Worm (Caenorhabditis elegans) whole organism, L4 larva: ENCODE results near the gene T05A7.1.

ENCODE experiments used
- F26F4.8 ChIP-seq: fragments of 200-800 bp; sonication (Bioruptor generic); conservative IDR thresholded peaks from 2 replicates; pipeline ENCODE4 v1.3.6; 2022; ENCODE audit warnings: missing genetic modification characterization, missing compliant biosample characterization
- F49E8.2 ChIP-seq: sonication (generic microtip); optimal IDR thresholded peaks from 2 replicates; lab custom pipeline; 2016; ENCODE audit warnings: missing compliant biosample characterization, mild to moderate bottlenecking, missing genetic modification characterization, borderline replicate concordance
- T26A8.4 ChIP-seq: fragments of 200-800 bp; sonication (Bioruptor generic); IDR thresholded peaks from 2 replicates; pipeline ENCODE4 v1.3.6; 2022; ENCODE audit warnings: missing genetic modification characterization, missing compliant biosample characterization
- Y48G9A.11 ChIP-seq: fragments of 200-800 bp; sonication (Bioruptor generic); IDR thresholded peaks from 2 replicates; pipeline ENCODE4 v1.3.6; 2022; ENCODE audit warnings: missing genetic modification reagents, missing genetic modification characterization, missing compliant biosample characterization
- Y5F2A.4 ChIP-seq: fragments of 200-800 bp; sonication (Bioruptor generic); optimal IDR thresholded peaks from 2 replicates; lab custom pipeline; 2018; ENCODE audit warnings: mild to moderate bottlenecking, missing genetic modification characterization, missing compliant biosample characterization
- ZK337.2 ChIP-seq: fragments of 200-800 bp; sonication (Bioruptor generic); IDR thresholded peaks from 2 replicates; pipeline ENCODE4 v1.3.6; 2022; ENCODE audit warnings: missing genetic modification reagents, missing genetic modification characterization, missing compliant biosample characterization
- ama-1 ChIP-seq: fragments of 150-350 bp; optimal IDR thresholded peaks from 2 replicates; lab custom pipeline; 2014; ENCODE audit warnings: inconsistent platforms, mixed read lengths
- ceh-20 ChIP-seq: fragments of 200-800 bp; sonication (Bioruptor generic); IDR thresholded peaks from 2 replicates; pipeline ENCODE4 v1.3.6; 2022; ENCODE audit warnings: missing genetic modification reagents, missing genetic modification characterization, missing compliant biosample characterization
- cey-2 ChIP-seq: sonication (generic microtip); optimal IDR thresholded peaks from 3 replicates; lab custom pipeline; 2017; ENCODE audit warnings: missing genetic modification characterization, mild to moderate bottlenecking, missing compliant biosample characterization, antibody characterized with exemption, borderline replicate concordance; ENCODE audit not compliant: insufficient read depth
- daf-12 ChIP-seq: fragments of 150-350 bp; optimal IDR thresholded peaks from 2 replicates; lab custom pipeline; 2014; ENCODE audit warnings: missing biosample characterization, missing genetic modification reagents, missing genetic modification characterization
- daf-16 ChIP-seq, 3 experiments: sonication (generic microtip); optimal IDR thresholded peaks; 2 replicates each; lab custom pipeline; 2016 to 2017; ENCODE audit warnings: missing genetic modification characterization in 3 of 3, missing genetic modification reagents in 3 of 3, mild to moderate bottlenecking in 2 of 3, missing compliant biosample characterization in 2 of 3, missing biosample characterization in 1 of 3, moderate library complexity in 1 of 3
- daf-8 ChIP-seq: fragments of 200-800 bp; sonication (Bioruptor generic); IDR thresholded peaks from 2 replicates; pipeline ENCODE4 v1.3.6; 2022; ENCODE audit warnings: missing genetic modification characterization, missing compliant biosample characterization
- dmd-8 ChIP-seq: fragments of 200-800 bp; sonication (Bioruptor generic); IDR thresholded peaks from 2 replicates; pipeline ENCODE4 v1.3.6; 2022; ENCODE audit warnings: missing genetic modification characterization, missing compliant biosample characterization
- duxl-1 ChIP-seq: sonication (generic microtip); optimal IDR thresholded peaks from 2 replicates; lab custom pipeline; 2016; ENCODE audit warnings: mild to moderate bottlenecking, missing genetic modification characterization, moderate library complexity, missing compliant biosample characterization; ENCODE audit not compliant: poor library complexity
- dve-1 ChIP-seq: sonication (generic microtip); optimal IDR thresholded peaks from 2 replicates; lab custom pipeline; 2017; ENCODE audit warnings: antibody characterized with exemption, mild to moderate bottlenecking, missing genetic modification characterization, missing compliant biosample characterization; ENCODE audit not compliant: insufficient read depth
- egl-27 ChIP-seq: sonication (generic microtip); optimal IDR thresholded peaks from 3 replicates; lab custom pipeline; 2017; ENCODE audit warnings: missing biosample characterization, missing genetic modification reagents, missing genetic modification characterization
- hif-1 ChIP-seq, 2 experiments: sonication (generic microtip); optimal IDR thresholded peaks; 2 replicates each; lab custom pipeline; 2016 to 2017; ENCODE audit warnings: missing compliant biosample characterization in 2 of 2, missing genetic modification characterization in 2 of 2, missing genetic modification reagents in 2 of 2, missing genotype in 2 of 2, mild to moderate bottlenecking in 1 of 2
- hlh-11 ChIP-seq: fragments of 200-800 bp; sonication (Bioruptor generic); optimal IDR thresholded peaks from 2 replicates; lab custom pipeline; 2018; ENCODE audit warnings: mild to moderate bottlenecking, missing genetic modification characterization, missing compliant biosample characterization
- lim-7 ChIP-seq: fragments of 200-800 bp; sonication (Bioruptor generic); IDR thresholded peaks from 2 replicates; pipeline ENCODE4 v1.3.6; 2022; ENCODE audit warnings: missing genetic modification characterization, missing compliant biosample characterization
- lin-13 ChIP-seq: fragments of 150-350 bp; optimal IDR thresholded peaks from 2 replicates; lab custom pipeline; 2014; ENCODE audit warnings: missing biosample characterization, missing genetic modification reagents, missing genetic modification characterization
- lin-15B ChIP-seq: fragments of 150-350 bp; sonication (generic microtip); optimal IDR thresholded peaks from 3 replicates; lab custom pipeline; 2014; ENCODE audit warnings: missing biosample characterization, missing genetic modification characterization
- lin-29 ChIP-seq: fragments of 200-800 bp; sonication (Bioruptor generic); IDR thresholded peaks from 2 replicates; pipeline ENCODE4 v1.3.6; 2022; ENCODE audit warnings: missing genetic modification reagents, missing genetic modification characterization, missing compliant biosample characterization
- lin-38 ChIP-seq: fragments of 200-800 bp; sonication (Bioruptor generic); IDR thresholded peaks from 2 replicates; pipeline ENCODE4 v1.3.6; 2022; ENCODE audit warnings: missing genetic modification reagents, missing genetic modification characterization, missing compliant biosample characterization
- lsy-2 ChIP-seq, 2 experiments: fragments of 150-350 bp in 1 of 2; sonication (generic microtip) in 1 of 2; optimal IDR thresholded peaks; 2 replicates each; lab custom pipeline; 2014 to 2017; ENCODE audit warnings: missing biosample characterization in 2 of 2, missing genetic modification characterization in 2 of 2
- madf-5 ChIP-seq, 2 experiments: fragments of 200-800 bp; sonication (Bioruptor generic); IDR thresholded peaks; 2 replicates each; pipeline ENCODE4 v1.3.6; 2022; ENCODE audit warnings: missing compliant biosample characterization in 2 of 2, missing genetic modification characterization in 2 of 2
- madf-9 ChIP-seq: fragments of 200-800 bp; sonication (Bioruptor generic); conservative IDR thresholded peaks from 2 replicates; pipeline ENCODE4 v1.3.6; 2022; ENCODE audit warnings: missing genetic modification reagents, missing genetic modification characterization, missing compliant biosample characterization
- mdt-29 ChIP-seq: fragments of 200-800 bp; sonication (Bioruptor generic); IDR thresholded peaks from 2 replicates; pipeline ENCODE4 v1.3.6; 2022; ENCODE audit warnings: missing genetic modification reagents, missing genetic modification characterization, missing compliant biosample characterization
- mep-1 ChIP-seq: fragments of 150-350 bp; sonication (generic microtip); optimal IDR thresholded peaks from 3 replicates; lab custom pipeline; 2014; ENCODE audit warnings: missing biosample characterization, missing genetic modification characterization
- mes-2 ChIP-seq: sonication (generic microtip); optimal IDR thresholded peaks from 2 replicates; lab custom pipeline; 2016; ENCODE audit warnings: missing genotype, mild to moderate bottlenecking, missing genetic modification characterization, missing compliant biosample characterization; ENCODE audit not compliant: poor library complexity, severe bottlenecking
- mxl-2 ChIP-seq: fragments of 200-800 bp; sonication (Bioruptor generic); conservative IDR thresholded peaks from 2 replicates; pipeline ENCODE4 v1.3.6; 2022; ENCODE audit warnings: missing genetic modification reagents, missing genetic modification characterization, missing compliant biosample characterization
- mxl-3 ChIP-seq: fragments of 200-800 bp; sonication (Bioruptor generic); optimal IDR thresholded peaks from 2 replicates; lab custom pipeline; 2018; ENCODE audit warnings: mild to moderate bottlenecking, missing genetic modification characterization, missing compliant biosample characterization
- nhr-111 ChIP-seq: fragments of 200-800 bp; sonication (Bioruptor generic); optimal IDR thresholded peaks from 2 replicates; lab custom pipeline; 2018; ENCODE audit warnings: mild to moderate bottlenecking, missing genetic modification characterization, missing compliant biosample characterization
- nhr-42 ChIP-seq: fragments of 200-800 bp; sonication (Bioruptor generic); IDR thresholded peaks from 2 replicates; pipeline ENCODE4 v1.3.6; 2022; ENCODE audit warnings: missing genetic modification characterization, missing compliant biosample characterization
- nhr-6 ChIP-seq: fragments of 150-350 bp; optimal IDR thresholded peaks from 2 replicates; lab custom pipeline; 2014; ENCODE audit warnings: missing biosample characterization, missing genetic modification characterization
- php-3 ChIP-seq: fragments of 200-800 bp; sonication (Bioruptor generic); IDR thresholded peaks from 2 replicates; pipeline ENCODE4 v1.3.6; 2022; ENCODE audit warnings: missing genetic modification reagents, missing genetic modification characterization, missing compliant biosample characterization
- rbr-2 ChIP-seq: sonication (generic microtip); optimal IDR thresholded peaks from 2 replicates; lab custom pipeline; 2016; ENCODE audit warnings: missing genotype, missing genetic modification characterization, missing compliant biosample characterization
- saeg-2 ChIP-seq: fragments of 200-800 bp; sonication (Bioruptor generic); IDR thresholded peaks from 2 replicates; pipeline ENCODE4 v1.3.6; 2022; ENCODE audit warnings: missing genetic modification reagents, missing genetic modification characterization, missing compliant biosample characterization
- snpc-1.2 ChIP-seq: fragments of 200-800 bp; sonication (Bioruptor generic); IDR thresholded peaks from 2 replicates; pipeline ENCODE4 v1.3.6; 2022; ENCODE audit warnings: missing genetic modification reagents, missing genetic modification characterization, missing compliant biosample characterization
- snpc-4 ChIP-seq: fragments of 150-350 bp; optimal IDR thresholded peaks from 2 replicates; lab custom pipeline; 2014; ENCODE audit warnings: missing biosample characterization, missing genetic modification characterization
- spr-1 ChIP-seq: sonication (generic microtip); optimal IDR thresholded peaks from 2 replicates; lab custom pipeline; 2016; ENCODE audit warnings: mild to moderate bottlenecking, missing genetic modification characterization, missing compliant biosample characterization
- tra-1 ChIP-seq: fragments of 200-800 bp; sonication (Bioruptor generic); IDR thresholded peaks from 2 replicates; pipeline ENCODE4 v1.3.6; 2022; ENCODE audit warnings: missing genetic modification reagents, missing genetic modification characterization, missing compliant biosample characterization
- unc-130 ChIP-seq: sonication (generic microtip); optimal IDR thresholded peaks from 2 replicates; lab custom pipeline; 2016; ENCODE audit warnings: missing genetic modification reagents, missing genetic modification characterization, missing compliant biosample characterization
- zip-2 ChIP-seq: fragments of 150-350 bp; optimal IDR thresholded peaks from 2 replicates; lab custom pipeline; 2014; ENCODE audit warnings: missing biosample characterization, missing genetic modification characterization

T05A7.1 gene

ce11 chrII:4701482-4702119 is 23.6 kb downstream of the T05A7.1 start, which contains the start of gene unc-85 (continued):
- TF ChIP-seq nhr-42 (peak; percentile 88), spr-1 (peak; percentile 70), saeg-2 (GFP tag; lab: Robert Waterston, UW) (peak; percentile 74; the same call in 1 of the 2 replicates), T26A8.4 (peak; percentile 92), madf-5 (GFP tag; IDR thresholded peaks at IDR 0.05; lab: Robert Waterston, UW) (peak; percentile 53 to 61; a peak in 1 of 4 replicates), lsy-2 (tag; optimal IDR thresholded peaks at IDR 0.05; lab: Kevin White, UChicago) (peak; percentile 71 to 83), rbr-2 (peak; percentile 78), snpc-1.2 (peak; percentile 89), mdt-29 (peak; percentile 57; the same call in 1 of the 2 replicates), daf-16 (GFP tag; optimal IDR thresholded peaks at IDR 0.05; lab: Kevin White, UChicago) (peak in 1 of 2 experiments; percentile 41), daf-16 (tag; optimal IDR thresholded peaks at IDR 0.05; lab: Kevin White, UChicago) (peak; percentile 32), php-3 (peak; percentile 23; the same call in 1 of the 2 replicates), dve-1 (tag; lab: Kevin White, UChicago) (peak; percentile 56), hif-1 (tag; optimal IDR thresholded peaks at IDR 0.05; lab: Kevin White, UChicago) (peak in 1 of 2 experiments; percentile 61), hlh-11 (peak; percentile 72), ceh-20 (GFP tag; lab: Robert Waterston, UW) (peak; percentile 90), madf-9 (peak; percentile 79), mes-2 (tag; lab: Kevin White, UChicago) (peak; percentile 87), mep-1 (tag; lab: Kevin White, UChicago) (peak; percentile 82), mxl-2 (GFP tag; lab: Robert Waterston, UW) (peak; percentile 83), lim-7 (GFP tag; lab: Robert Waterston, UW) (peak; percentile 62; the same call in 1 of the 2 replicates), lin-13 (GFP tag; lab: Kevin White, UChicago) (peak; percentile 24), tra-1 (GFP tag; lab: Robert Waterston, UW) (peak; percentile 91)

- TF ChIP-seq F49E8.2 (tag; lab: Kevin White, UChicago) (peak; percentile 9), ZK337.2 (no peak), mep-1 (tag; lab: Kevin White, UChicago) (peak; percentile 7), daf-16 (GFP tag; optimal IDR thresholded peaks at IDR 0.05; lab: Kevin White, UChicago) (no peak), daf-16 (tag; optimal IDR thresholded peaks at IDR 0.05; lab: Kevin White, UChicago) (no peak), hlh-11 (no peak), lin-38 (GFP tag; lab: Robert Waterston, UW) (peak; percentile 61), unc-130 (peak; percentile 7), ama-1 (lab: Kevin White, UChicago) (no peak), F26F4.8 (GFP tag; lab: Robert Waterston, UW) (no peak)
These were observed 25.0 kb downstream of the T05A7.1 start for ce11 chrII:4703011-4703410.

ce11 chrII:4706359-4706871 is 28.4 kb downstream of the T05A7.1 start, which contains the start of the genes F10G7.9 and tsn-1:
F10G7.9 (minus strand) TSS chrII:4706485.
tsn-1 (plus strand) TSS chrII:4706821.
- TF ChIP-seq daf-12 (tag; lab: Kevin White, UChicago), result no peak
- TF ChIP-seq egl-27, result no peak
- TF ChIP-seq Y5F2A.4 (GFP tag; lab: Kevin White, UChicago), result no peak
- TF ChIP-seq snpc-4 (tag; lab: Kevin White, UChicago), result no peak
- peak; percentile 63 for TF ChIP-seq mep-1 (tag; lab: Kevin White, UChicago)
- TF ChIP-seq daf-8 (GFP tag; lab: Robert Waterston, UW), result no peak
- peak; percentile 75 for TF ChIP-seq lin-13 (GFP tag; lab: Kevin White, UChicago)
- no peak for TF ChIP-seq ama-1 (lab: Kevin White, UChicago)
- TF ChIP-seq nhr-6 (tag; lab: Kevin White, UChicago), result peak; percentile 67
- peak; percentile 18; the same call in 1 of the 2 replicates for TF ChIP-seq Y48G9A.11
- TF ChIP-seq lin-29, result no peak
- no peak for TF ChIP-seq mxl-2 (GFP tag; lab: Robert Waterston, UW)
- no peak for TF ChIP-seq saeg-2 (GFP tag; lab: Robert Waterston, UW)
- TF ChIP-seq tra-1 (GFP tag; lab: Robert Waterston, UW), result no peak
- no peak for TF ChIP-seq zip-2 (tag; lab: Kevin White, UChicago)
- TF ChIP-seq nhr-111 (GFP tag; lab: Kevin White, UChicago), result no peak
- TF ChIP-seq dmd-8 (GFP tag; lab: Robert Waterston, UW), result no peak
- TF ChIP-seq dve-1 (tag; lab: Kevin White, UChicago), result peak; percentile 59
- no peak for TF ChIP-seq snpc-1.2
- no peak for TF ChIP-seq cey-2 (tag; lab: Kevin White, UChicago)
- peak; percentile 11 for TF ChIP-seq duxl-1 (tag; lab: Kevin White, UChicago)
- peak; percentile 36 for TF ChIP-seq mxl-3 (GFP tag; lab: Kevin White, UChicago)
- TF ChIP-seq lin-15B (tag; lab: Kevin White, UChicago), result no peak
